Worm (Caenorhabditis elegans): ENCODE measurements around the gene Y53C12A.11.
A peak's percentile ranks its signal among the peaks of the same experiment; 100 is the strongest.

Gene Y53C12A.11

ce11 chrII:9716417-9717039 lies 2.0 kb downstream of the Y53C12A.11 start, which contains the start of gene wee-1.3 (continued):
- TF ChIP-seq spr-1 (tag; optimal IDR thresholded peaks at IDR 0.05): peak; percentile 12
- TF ChIP-seq madf-5 (GFP tag; IDR thresholded peaks at IDR 0.05): no peak
- TF ChIP-seq rbr-2 (tag; optimal IDR thresholded peaks at IDR 0.05): peak; percentile 74
- TF ChIP-seq hmg-1.1 (GFP tag; IDR thresholded peaks at IDR 0.05): peak; percentile 69
- peak; percentile 73 for TF ChIP-seq hlh-30 (tag; optimal IDR thresholded peaks at IDR 0.05; ENCODE audit: insufficient read depth)
- TF ChIP-seq snpc-4 (tag; optimal IDR thresholded peaks at IDR 0.05): no peak
- TF ChIP-seq zfp-2 (tag; optimal IDR thresholded peaks at IDR 0.05): no peak
- peak; percentile 60 for TF ChIP-seq nhr-28 (tag; optimal IDR thresholded peaks at IDR 0.05)
- TF ChIP-seq lsy-2 (tag; optimal IDR thresholded peaks at IDR 0.05): peak; percentile 30 to 94

- peak in 1 of 2 experiments; percentile 29 for TF ChIP-seq daf-16 (GFP tag; optimal IDR thresholded peaks at IDR 0.05)
- no peak for TF ChIP-seq daf-16 (tag; optimal IDR thresholded peaks at IDR 0.05)
- peak; percentile 10 for TF ChIP-seq dpl-1 (GFP tag; optimal IDR thresholded peaks at IDR 0.05)
- TF ChIP-seq nhr-6 (tag; optimal IDR thresholded peaks at IDR 0.05): no peak
- peak; percentile 27; the same call in 1 of the 2 replicates for TF ChIP-seq dmd-6 (GFP tag; IDR thresholded peaks at IDR 0.05)
- no peak for TF ChIP-seq Y75B8A.6 (GFP tag; IDR thresholded peaks at IDR 0.05)
- TF ChIP-seq ceh-44 (GFP tag; IDR thresholded peaks at IDR 0.05): 0 out of 2 replicates have a peak, but pooled peaks have one; percentile 13
- no peak for TF ChIP-seq dmd-9 (GFP tag; IDR thresholded peaks at IDR 0.05)
- peak; percentile 32 for TF ChIP-seq mep-1 (tag; optimal IDR thresholded peaks at IDR 0.05)
- peak; percentile 59 for TF ChIP-seq mes-2 (tag; optimal IDR thresholded peaks at IDR 0.05; ENCODE audit: poor library complexity, severe bottlenecking)
- peak in 1 of 2 experiments; percentile 42 for TF ChIP-seq lsy-2 (tag; optimal IDR thresholded peaks at IDR 0.05)
- TF ChIP-seq nhr-77 (tag; optimal IDR thresholded peaks at IDR 0.05): no peak
- TF ChIP-seq lin-1 (GFP tag; IDR thresholded peaks at IDR 0.05): no peak
- TF ChIP-seq vab-7 (GFP tag; IDR thresholded peaks at IDR 0.05): peak; percentile 75
- no peak for TF ChIP-seq unc-39 (tag; optimal IDR thresholded peaks at IDR 0.05)
- TF ChIP-seq F10B5.3 (tag; optimal IDR thresholded peaks at IDR 0.05): no peak
- TF ChIP-seq nhr-28 (tag; optimal IDR thresholded peaks at IDR 0.05): no peak
- TF ChIP-seq hlh-30 (tag; optimal IDR thresholded peaks at IDR 0.05; ENCODE audit: insufficient read depth): peak; percentile 36
- peak; percentile 39; the same call in 1 of the 2 replicates for TF ChIP-seq Y48G9A.11 (GFP tag; IDR thresholded peaks at IDR 0.05)
- TF ChIP-seq unc-130 (GFP tag; optimal IDR thresholded peaks at IDR 0.05): peak; percentile 0
- TF ChIP-seq lim-7 (GFP tag; IDR thresholded peaks at IDR 0.05): peak; percentile 67
- no peak for TF ChIP-seq nhr-102 (tag; optimal IDR thresholded peaks at IDR 0.05)
- TF ChIP-seq pha-4 (GFP tag; IDR thresholded peaks at IDR 0.05): peak; percentile 58; the same call in 1 of the 2 replicates
- TF ChIP-seq pha-4 (tag; optimal IDR thresholded peaks at IDR 0.05): no peak
- TF ChIP-seq lin-38 (GFP tag; IDR thresholded peaks at IDR 0.05): peak; percentile 59
These were observed 5.4 kb downstream of the Y53C12A.11 start for ce11 chrII:9713083-9713482.

- no peak for TF ChIP-seq snpc-4 (tag; optimal IDR thresholded peaks at IDR 0.05)
- no peak for TF ChIP-seq spr-1 (tag; optimal IDR thresholded peaks at IDR 0.05)
- TF ChIP-seq dve-1 (tag; optimal IDR thresholded peaks at IDR 0.05; ENCODE audit: insufficient read depth): no peak
- no peak for TF ChIP-seq hlh-30 (tag; optimal IDR thresholded peaks at IDR 0.05; ENCODE audit: insufficient read depth)
- no peak for TF ChIP-seq ama-1 (optimal IDR thresholded peaks at IDR 0.05)
- no peak for TF ChIP-seq mep-1 (tag; optimal IDR thresholded peaks at IDR 0.05)
- no peak for TF ChIP-seq ceh-20 (GFP tag; IDR thresholded peaks at IDR 0.05)
- no peak for TF ChIP-seq zfp-3 (GFP tag; conservative IDR thresholded peaks at IDR 0.05)
- TF ChIP-seq dpl-1 (GFP tag; optimal IDR thresholded peaks at IDR 0.05): no peak
- TF ChIP-seq daf-12 (tag; optimal IDR thresholded peaks at IDR 0.05): no peak
- TF ChIP-seq Y48G9A.11 (GFP tag; IDR thresholded peaks at IDR 0.05): no peak
- TF ChIP-seq zip-11 (GFP tag; IDR thresholded peaks at IDR 0.05): no peak
- TF ChIP-seq unc-130 (GFP tag; optimal IDR thresholded peaks at IDR 0.05): no peak
- TF ChIP-seq F37D6.2 (tag; optimal IDR thresholded peaks at IDR 0.05): no peak
- TF ChIP-seq egl-43 (GFP tag; IDR thresholded peaks at IDR 0.05): no peak
- TF ChIP-seq ZK546.5 (tag; optimal IDR thresholded peaks at IDR 0.05): no peak
- TF ChIP-seq aly-2 (tag; optimal IDR thresholded peaks at IDR 0.05): no peak
- TF ChIP-seq ZK337.2 (GFP tag; IDR thresholded peaks at IDR 0.05): no peak
- no peak for TF ChIP-seq mdt-29 (GFP tag; IDR thresholded peaks at IDR 0.05)
- no peak for TF ChIP-seq zag-1 (tag; optimal IDR thresholded peaks at IDR 0.05)
These were observed 9.6 kb downstream of the Y53C12A.11 start, which contains the start of gene glt-5 for ce11 chrII:9708835-9709299. glt-5 (minus strand) TSS chrII:9708885.

All from whole organism, L4 larva.